Fruit fly (Drosophila melanogaster) whole organism, wandering third instar larva: ENCODE results near the gene ArfGAP3.

Experiments
- Abd-B ChIP-seq: fragments of >200 bp; optimal IDR thresholded peaks from 2 replicates; lab custom pipeline; 2017; ENCODE audit warnings: missing biosample characterization, missing genetic modification characterization
- Dfd ChIP-seq: fragments of >200 bp; optimal IDR thresholded peaks from 2 replicates; lab custom pipeline; 2017; ENCODE audit warnings: missing biosample characterization, missing genetic modification characterization
- Dif ChIP-seq: fragments of 200-275, 200-300 bp; sonication (Bioruptor generic); optimal IDR thresholded peaks from 2 replicates; lab custom pipeline; 2018; ENCODE audit warnings: missing biosample characterization, missing genetic modification characterization; ENCODE audit not compliant: partially characterized antibody
- Hnf4 ChIP-seq: fragments of 200-800 bp; sonication (Bioruptor generic); optimal IDR thresholded peaks from 2 replicates; lab custom pipeline; 2016; ENCODE audit warnings: missing biosample characterization, mild to moderate bottlenecking, missing genetic modification characterization
- Hr78 ChIP-seq: fragments of >200 bp; optimal IDR thresholded peaks from 2 replicates; lab custom pipeline; 2017; ENCODE audit warnings: missing biosample characterization, missing genetic modification characterization
- Jra ChIP-seq: sonication (Bioruptor generic); optimal IDR thresholded peaks from 2 replicates; lab custom pipeline; 2016; ENCODE audit warnings: missing biosample characterization, missing genetic modification characterization
- usp ChIP-seq: fragments of >200 bp; optimal IDR thresholded peaks from 2 replicates; lab custom pipeline; 2017; ENCODE audit warnings: missing biosample characterization, missing genetic modification characterization

- TF ChIP-seq Abd-B (GFP tag; lab: Kevin White, UChicago) = no peak
- TF ChIP-seq Dif (GFP tag; lab: Kevin White, UChicago) = no peak
- peak; percentile 68 for TF ChIP-seq Jra (GFP tag; lab: Kevin White, UChicago)
- no peak for TF ChIP-seq Dfd (GFP tag; lab: Kevin White, UChicago)
- TF ChIP-seq Hr78 (GFP tag; lab: Kevin White, UChicago) = no peak
- TF ChIP-seq usp (GFP tag; lab: Kevin White, UChicago) = no peak
- no peak for TF ChIP-seq Hnf4 (GFP tag; lab: Kevin White, UChicago)
These were observed at the start of gene ArfGAP3, which contains the start of gene CG32452 for dm6 chr3L:22717137-22717767.
